Fruit fly (Drosophila melanogaster) whole organism, adult: ENCODE data around the gene CG9040.

Experiments
- CG11617 ChIP-seq: fragments of 200-800 bp; sonication (Bioruptor generic); optimal IDR thresholded peaks from 2 replicates; lab custom pipeline; 2017; ENCODE audit warnings: mild to moderate bottlenecking, missing biosample characterization, missing genetic modification reagents, missing genetic modification characterization
- CG12768 ChIP-seq: fragments of 200-800 bp; sonication (Bioruptor generic); optimal IDR thresholded peaks from 2 replicates; lab custom pipeline; 2017; ENCODE audit warnings: missing biosample characterization, missing genetic modification characterization, mild to moderate bottlenecking, moderate library complexity, missing genetic modification reagents
- CG14711 ChIP-seq: fragments of 200-800 bp; sonication (Bioruptor generic); optimal IDR thresholded peaks from 2 replicates; lab custom pipeline; 2018; ENCODE audit warnings: missing biosample characterization, mild to moderate bottlenecking, missing genetic modification characterization, moderate library complexity
- CG1620 ChIP-seq: fragments of 200-800 bp; sonication (Bioruptor generic); optimal IDR thresholded peaks from 2 replicates; lab custom pipeline; 2016; ENCODE audit warnings: missing biosample characterization, missing genetic modification characterization
- CG33017 ChIP-seq: fragments of 200-800 bp; sonication (Bioruptor generic); optimal IDR thresholded peaks from 2 replicates; lab custom pipeline; 2018; ENCODE audit warnings: missing biosample characterization, mild to moderate bottlenecking, missing genetic modification characterization, moderate library complexity
- CG5204 ChIP-seq: fragments of 200-800 bp; sonication (Bioruptor generic); optimal IDR thresholded peaks from 2 replicates; lab custom pipeline; 2016; ENCODE audit warnings: missing biosample characterization, missing genetic modification characterization
- CG7045 ChIP-seq: fragments of 200-800 bp; sonication (Bioruptor generic); optimal IDR thresholded peaks from 2 replicates; lab custom pipeline; 2017; ENCODE audit warnings: missing biosample characterization, mild to moderate bottlenecking, missing genetic modification characterization
- CG7101 ChIP-seq: fragments of 200-800 bp; sonication (Bioruptor generic); optimal IDR thresholded peaks from 2 replicates; lab custom pipeline; 2018; ENCODE audit warnings: missing biosample characterization, mild to moderate bottlenecking, missing genetic modification characterization, moderate library complexity
- Clk ChIP-seq: fragments of 200-800 bp; sonication (Bioruptor generic); optimal IDR thresholded peaks from 2 replicates; lab custom pipeline; 2017; ENCODE audit warnings: missing biosample characterization, missing genetic modification characterization
- Crg-1 ChIP-seq: fragments of 200-800 bp; sonication (Bioruptor generic); optimal IDR thresholded peaks from 2 replicates; lab custom pipeline; 2016; ENCODE audit warnings: missing biosample characterization, missing genetic modification characterization
- Hr96 ChIP-seq: fragments of 200-800 bp; sonication (Bioruptor generic); optimal IDR thresholded peaks from 2 replicates; lab custom pipeline; 2016; ENCODE audit warnings: missing biosample characterization, missing genetic modification characterization
- Mnt ChIP-seq: fragments of 200-800 bp; sonication (Bioruptor generic); optimal IDR thresholded peaks from 2 replicates; lab custom pipeline; 2016; ENCODE audit warnings: missing biosample characterization, mild to moderate bottlenecking, missing genetic modification characterization
- bab1 ChIP-seq: fragments of 200-800 bp; sonication (Bioruptor generic); optimal IDR thresholded peaks from 3 replicates; lab custom pipeline; 2019; ENCODE audit warnings: missing biosample characterization, mild to moderate bottlenecking, missing genetic modification characterization, moderate library complexity
- cic ChIP-seq: fragments of 200-800 bp; sonication (Bioruptor generic); optimal IDR thresholded peaks from 2 replicates; lab custom pipeline; 2017; ENCODE audit warnings: missing biosample characterization, mild to moderate bottlenecking, missing genetic modification characterization, moderate library complexity
- cnc ChIP-seq, 2 experiments: fragments of >200 bp; optimal IDR thresholded peaks; 2 replicates each; lab custom pipeline; 2017
- kay ChIP-seq: fragments of 200-800 bp; sonication (Bioruptor generic); peaks from one replicate; lab custom pipeline; 2016; ENCODE audit warnings: missing biosample characterization, missing genetic modification characterization, borderline replicate concordance
- ovo ChIP-seq: fragments of 200-800 bp; sonication (Bioruptor generic); optimal IDR thresholded peaks from 2 replicates; lab custom pipeline; 2016; ENCODE audit warnings: missing biosample characterization, missing genetic modification characterization
- pad ChIP-seq: fragments of 200-800 bp; sonication (Bioruptor generic); optimal IDR thresholded peaks from 3 replicates; lab custom pipeline; 2017; ENCODE audit warnings: missing biosample characterization, missing genetic modification characterization, mild to moderate bottlenecking, moderate library complexity, missing genetic modification reagents
- tj ChIP-seq: fragments of 200-800 bp; sonication (Bioruptor generic); optimal IDR thresholded peaks from 3 replicates; lab custom pipeline; 2017; ENCODE audit warnings: missing biosample characterization, mild to moderate bottlenecking, missing genetic modification characterization, moderate library complexity
- toe ChIP-seq: fragments of 200-800 bp; sonication (Bioruptor generic); optimal IDR thresholded peaks from 2 replicates; lab custom pipeline; 2016; ENCODE audit warnings: missing biosample characterization, missing genetic modification characterization

CG9040 gene

dm6 chr3L:13987578-13987977, at the start of gene CG9040:
Gene CG9040 (plus strand): TSS chr3L:13987878.
- TF ChIP-seq CG5204 (GFP tag; lab: Kevin White, UChicago) (no peak), CG12768 (GFP tag; lab: Kevin White, UChicago) (no peak), CG11617 (no peak), CG7045 (GFP tag; lab: Kevin White, UChicago) (no peak), CG7101 (tag; lab: Kevin White, UChicago) (no peak), kay (GFP tag; lab: Kevin White, UChicago) (no peak), CG14711 (tag; lab: Kevin White, UChicago) (no peak), cic (GFP tag; lab: Kevin White, UChicago) (no peak), cnc (optimal IDR thresholded peaks at IDR 0.05; lab: Kevin White, UChicago) (no peak), pad (GFP tag; lab: Kevin White, UChicago) (no peak), tj (GFP tag; lab: Kevin White, UChicago) (no peak), Mnt (no peak), CG1620 (GFP tag; lab: Kevin White, UChicago) (no peak), Clk (no peak), CG33017 (no peak), toe (GFP tag; lab: Kevin White, UChicago) (no peak), ovo (GFP tag; lab: Kevin White, UChicago) (no peak), Crg-1 (GFP tag; lab: Kevin White, UChicago) (no peak), bab1 (GFP tag; lab: Kevin White, UChicago) (no peak), Hr96 (GFP tag; lab: Kevin White, UChicago) (no peak)

DNA sequence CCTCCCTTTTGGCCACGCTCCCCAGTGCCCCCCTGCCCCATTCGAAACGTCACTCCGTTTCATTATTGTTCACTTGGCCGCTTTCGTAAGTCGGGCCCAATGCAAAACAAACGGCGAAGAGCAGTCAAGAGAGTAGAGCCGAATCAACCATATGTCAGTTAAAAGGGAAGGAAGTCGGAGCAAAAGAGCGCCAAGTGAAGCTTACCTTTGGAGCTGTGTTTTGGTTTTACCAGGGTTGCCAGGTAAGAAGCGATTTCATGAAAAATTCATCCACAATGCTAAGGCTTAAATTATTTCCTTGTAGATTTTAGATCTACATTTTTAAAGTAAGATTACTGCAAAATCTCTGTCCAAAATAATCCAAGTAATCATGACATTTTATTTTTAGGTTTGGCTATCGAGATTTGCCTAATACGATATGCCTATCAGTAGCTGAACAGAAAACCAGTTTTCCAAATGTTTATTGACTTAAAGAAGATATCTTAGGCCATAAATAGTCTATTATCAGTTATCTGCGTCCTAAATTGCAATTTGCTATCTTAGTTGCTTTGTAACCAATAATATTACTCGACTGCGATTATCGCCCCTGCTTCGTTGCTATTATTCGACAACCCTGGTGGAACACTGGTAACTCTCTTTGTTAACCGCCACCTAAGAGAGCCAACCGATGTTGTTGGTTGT, 49.1 kb upstream of the CG9040 start:
- TF ChIP-seq CG33017, result peak; percentile 65
- peak; percentile 82 for TF ChIP-seq CG14711 (tag; lab: Kevin White, UChicago)
- TF ChIP-seq Clk, result peak; percentile 57
- peak; percentile 25 for TF ChIP-seq ovo (GFP tag; lab: Kevin White, UChicago)
- TF ChIP-seq cic (GFP tag; lab: Kevin White, UChicago), result no peak
- TF ChIP-seq toe (GFP tag; lab: Kevin White, UChicago), result peak; percentile 84
- TF ChIP-seq CG1620 (GFP tag; lab: Kevin White, UChicago), result peak; percentile 73
- TF ChIP-seq CG12768 (GFP tag; lab: Kevin White, UChicago), result peak; percentile 83
- TF ChIP-seq Mnt, result no peak
- peak; percentile 86 for TF ChIP-seq Hr96 (GFP tag; lab: Kevin White, UChicago)
- TF ChIP-seq cnc (optimal IDR thresholded peaks at IDR 0.05; lab: Kevin White, UChicago), result no peak
- TF ChIP-seq Crg-1 (GFP tag; lab: Kevin White, UChicago), result peak; percentile 82
- peak; percentile 72 for TF ChIP-seq pad (GFP tag; lab: Kevin White, UChicago)
- peak; percentile 88 for TF ChIP-seq CG5204 (GFP tag; lab: Kevin White, UChicago)
- peak; percentile 95 for TF ChIP-seq bab1 (GFP tag; lab: Kevin White, UChicago)
- peak; percentile 90 for TF ChIP-seq CG7045 (GFP tag; lab: Kevin White, UChicago)
- peak; percentile 74 for TF ChIP-seq CG7101 (tag; lab: Kevin White, UChicago)
- TF ChIP-seq kay (GFP tag; lab: Kevin White, UChicago), result peak; percentile 38
- peak; percentile 57 for TF ChIP-seq tj (GFP tag; lab: Kevin White, UChicago)
- peak; percentile 90 for TF ChIP-seq CG11617

DNA sequence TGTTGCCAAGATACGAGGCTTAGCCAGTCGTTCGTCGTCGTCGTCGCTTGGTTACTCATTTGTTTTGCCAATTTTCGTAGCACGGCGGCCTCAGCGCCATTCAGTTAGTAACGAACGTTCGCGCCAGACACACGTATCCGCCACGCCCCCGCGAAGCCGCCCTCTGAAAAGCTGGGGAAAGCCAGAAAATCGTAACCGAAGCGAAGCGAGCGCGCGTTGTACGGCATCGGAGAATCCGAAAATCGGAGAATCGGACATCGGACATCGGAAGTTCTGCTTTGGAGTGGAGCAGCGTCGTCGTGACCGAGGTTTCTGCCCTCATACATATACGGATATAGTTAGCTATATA, 48.6 kb upstream of the CG9040 start, which contains the start of gene CG32137:
Gene CG32137 (plus strand): TSS at position 100 of the 349 bp plus-strand sequence.
- TF ChIP-seq toe (GFP tag; lab: Kevin White, UChicago), result no peak
- TF ChIP-seq CG1620 (GFP tag; lab: Kevin White, UChicago), result no peak
- TF ChIP-seq CG12768 (GFP tag; lab: Kevin White, UChicago), result peak; percentile 60
- TF ChIP-seq kay (GFP tag; lab: Kevin White, UChicago), result peak; percentile 18
- TF ChIP-seq CG33017, result no peak
- TF ChIP-seq CG7101 (tag; lab: Kevin White, UChicago), result no peak
- peak; percentile 61 for TF ChIP-seq cic (GFP tag; lab: Kevin White, UChicago)
- TF ChIP-seq pad (GFP tag; lab: Kevin White, UChicago), result peak; percentile 64
- no peak for TF ChIP-seq Clk
- no peak for TF ChIP-seq bab1 (GFP tag; lab: Kevin White, UChicago)
- peak; percentile 4 for TF ChIP-seq Mnt
- no peak for TF ChIP-seq Hr96 (GFP tag; lab: Kevin White, UChicago)

DNA sequence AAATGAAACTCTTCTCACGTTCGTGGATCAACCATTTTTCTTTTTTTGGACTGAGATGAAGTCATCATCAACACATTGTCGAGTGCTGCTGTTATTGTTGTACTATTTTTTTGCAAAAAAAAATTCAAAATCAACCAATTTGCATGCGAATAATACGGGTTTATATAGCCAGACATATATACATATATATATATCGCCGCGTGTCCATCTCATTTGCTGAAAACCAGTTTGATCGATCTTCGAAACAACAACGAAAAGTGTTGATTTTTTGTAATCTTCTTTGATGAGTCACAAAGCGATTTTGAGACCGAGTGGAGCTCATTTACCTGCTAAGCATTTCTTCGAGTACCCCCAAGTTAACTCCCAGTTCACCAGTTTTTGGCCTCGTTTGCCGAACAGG, 41.7 kb upstream of the CG9040 start:
- TF ChIP-seq tj (GFP tag; lab: Kevin White, UChicago) (no peak), kay (GFP tag; lab: Kevin White, UChicago) (peak; percentile 61)

dm6 chr3L:13949440-13950066, 38.1 kb upstream of the CG9040 start:
- TF ChIP-seq Clk, result no peak
- no peak for TF ChIP-seq CG1620 (GFP tag; lab: Kevin White, UChicago)
- TF ChIP-seq bab1 (GFP tag; lab: Kevin White, UChicago), result no peak
- TF ChIP-seq toe (GFP tag; lab: Kevin White, UChicago), result no peak
- peak; percentile 7 for TF ChIP-seq tj (GFP tag; lab: Kevin White, UChicago)
- TF ChIP-seq CG7101 (tag; lab: Kevin White, UChicago), result no peak

dm6 chr3L:13951564-13951963, 36.1 kb upstream of the CG9040 start:
- TF ChIP-seq tj (GFP tag; lab: Kevin White, UChicago) (peak; percentile 93), Mnt (no peak)
